Worm (Caenorhabditis elegans) whole organism, L2 larva: ENCODE data around the gene snt-1.

ENCODE experiments used
- lin-13 ChIP-seq: fragments of 150-350 bp; optimal IDR thresholded peaks from 2 replicates; lab custom pipeline; 2014; ENCODE audit warnings: missing biosample characterization, missing genetic modification reagents, missing genetic modification characterization
- nhr-11 ChIP-seq: fragments of 150-350 bp; optimal IDR thresholded peaks from 2 replicates; lab custom pipeline; 2014; ENCODE audit warnings: missing biosample characterization, missing genetic modification characterization

ce11 chrII:6832695-6833389, 22.1 kb downstream of the snt-1 start:
- TF ChIP-seq lin-13 (GFP tag; lab: Kevin White, UChicago) = no peak
- TF ChIP-seq nhr-11 = no peak
